Worm (Caenorhabditis elegans) whole organism, L4 larva: ENCODE measurements around the gene scl-9.

Source experiments
- D1046.2 ChIP-seq: fragments of 200-800 bp; sonication (Bioruptor generic); IDR thresholded peaks from 2 replicates; pipeline ENCODE4 v1.3.6; 2022; ENCODE audit warnings: missing genetic modification characterization, missing compliant biosample characterization
- F10B5.3 ChIP-seq: sonication (generic microtip); optimal IDR thresholded peaks from 2 replicates; lab custom pipeline; 2016; ENCODE audit warnings: mild to moderate bottlenecking, missing genetic modification characterization, missing compliant biosample characterization
- F44E2.7 ChIP-seq: fragments of 200-800 bp; sonication (Bioruptor generic); IDR thresholded peaks from 2 replicates; pipeline ENCODE4 v2.1.2; 2022; ENCODE audit warnings: missing genetic modification characterization, missing compliant biosample characterization
- T20F7.1 ChIP-seq: fragments of 200-800 bp; sonication (Bioruptor generic); optimal IDR thresholded peaks from 2 replicates; lab custom pipeline; 2018; ENCODE audit warnings: mild to moderate bottlenecking, missing genetic modification characterization, missing compliant biosample characterization
- Y5F2A.4 ChIP-seq: fragments of 200-800 bp; sonication (Bioruptor generic); optimal IDR thresholded peaks from 2 replicates; lab custom pipeline; 2018; ENCODE audit warnings: mild to moderate bottlenecking, missing genetic modification characterization, missing compliant biosample characterization
- aha-1 ChIP-seq: fragments of 150-350 bp; peaks from one replicate; lab custom pipeline; 2014; ENCODE audit warnings: missing biosample characterization, missing genetic modification characterization
- ama-1 ChIP-seq: fragments of 150-350 bp; optimal IDR thresholded peaks from 2 replicates; lab custom pipeline; 2014; ENCODE audit warnings: inconsistent platforms, mixed read lengths
- arid-1 ChIP-seq: fragments of 200-800 bp; sonication (Bioruptor generic); conservative IDR thresholded peaks from 2 replicates; pipeline ENCODE4 v1.3.6; 2022; ENCODE audit warnings: missing genetic modification reagents, missing genetic modification characterization, missing compliant biosample characterization
- ceh-20 ChIP-seq: fragments of 200-800 bp; sonication (Bioruptor generic); IDR thresholded peaks from 2 replicates; pipeline ENCODE4 v1.3.6; 2022; ENCODE audit warnings: missing genetic modification reagents, missing genetic modification characterization, missing compliant biosample characterization
- ceh-28 ChIP-seq: fragments of 150-350 bp; optimal IDR thresholded peaks from 2 replicates; lab custom pipeline; 2014; ENCODE audit warnings: missing biosample characterization, missing genetic modification reagents, missing genetic modification characterization
- ceh-82 ChIP-seq: sonication (generic microtip); optimal IDR thresholded peaks from 2 replicates; lab custom pipeline; 2017; ENCODE audit warnings: missing biosample characterization, missing genetic modification characterization
- cey-2 ChIP-seq: sonication (generic microtip); optimal IDR thresholded peaks from 3 replicates; lab custom pipeline; 2017; ENCODE audit warnings: missing genetic modification characterization, mild to moderate bottlenecking, missing compliant biosample characterization, antibody characterized with exemption, borderline replicate concordance; ENCODE audit not compliant: insufficient read depth
- ctbp-1 ChIP-seq: fragments of 200-800 bp; sonication (Bioruptor generic); IDR thresholded peaks from 2 replicates; pipeline ENCODE4 v1.3.6; 2022; ENCODE audit warnings: missing genetic modification reagents, missing genetic modification characterization, missing compliant biosample characterization
- daf-12 ChIP-seq: fragments of 150-350 bp; optimal IDR thresholded peaks from 2 replicates; lab custom pipeline; 2014; ENCODE audit warnings: missing biosample characterization, missing genetic modification reagents, missing genetic modification characterization
- daf-16 ChIP-seq, 3 experiments: sonication (generic microtip); optimal IDR thresholded peaks; 2 replicates each; lab custom pipeline; 2016 to 2017; ENCODE audit warnings: missing genetic modification characterization in 3 of 3, missing genetic modification reagents in 3 of 3, mild to moderate bottlenecking in 2 of 3, missing compliant biosample characterization in 2 of 3, missing biosample characterization in 1 of 3, moderate library complexity in 1 of 3
- daf-19 ChIP-seq: fragments of 200-800 bp; sonication (Bioruptor generic); conservative IDR thresholded peaks from 2 replicates; pipeline ENCODE4 v1.3.6; 2022; ENCODE audit warnings: missing genetic modification characterization, missing compliant biosample characterization
- daf-8 ChIP-seq: fragments of 200-800 bp; sonication (Bioruptor generic); IDR thresholded peaks from 2 replicates; pipeline ENCODE4 v1.3.6; 2022; ENCODE audit warnings: missing genetic modification characterization, missing compliant biosample characterization
- dmd-6 ChIP-seq: fragments of 200-800 bp; sonication (Bioruptor generic); IDR thresholded peaks from 2 replicates; pipeline ENCODE4 v1.3.6; 2022; ENCODE audit warnings: missing genetic modification reagents, missing genetic modification characterization, missing compliant biosample characterization
- dmd-8 ChIP-seq: fragments of 200-800 bp; sonication (Bioruptor generic); IDR thresholded peaks from 2 replicates; pipeline ENCODE4 v1.3.6; 2022; ENCODE audit warnings: missing genetic modification characterization, missing compliant biosample characterization
- dmd-9 ChIP-seq: fragments of 200-800 bp; sonication (Bioruptor generic); IDR thresholded peaks from 2 replicates; pipeline ENCODE4 v1.3.6; 2022; ENCODE audit warnings: missing genetic modification reagents, missing genetic modification characterization, missing compliant biosample characterization
- duxl-1 ChIP-seq: sonication (generic microtip); optimal IDR thresholded peaks from 2 replicates; lab custom pipeline; 2016; ENCODE audit warnings: mild to moderate bottlenecking, missing genetic modification characterization, moderate library complexity, missing compliant biosample characterization; ENCODE audit not compliant: poor library complexity
- dve-1 ChIP-seq: sonication (generic microtip); optimal IDR thresholded peaks from 2 replicates; lab custom pipeline; 2017; ENCODE audit warnings: antibody characterized with exemption, mild to moderate bottlenecking, missing genetic modification characterization, missing compliant biosample characterization; ENCODE audit not compliant: insufficient read depth
- egl-27 ChIP-seq: sonication (generic microtip); optimal IDR thresholded peaks from 3 replicates; lab custom pipeline; 2017; ENCODE audit warnings: missing biosample characterization, missing genetic modification reagents, missing genetic modification characterization
- egl-43 ChIP-seq: fragments of 200-800 bp; sonication (Bioruptor generic); IDR thresholded peaks from 2 replicates; pipeline ENCODE4 v1.3.6; 2022; ENCODE audit warnings: missing genetic modification reagents, missing genetic modification characterization, missing compliant biosample characterization
- fkh-10 ChIP-seq: fragments of 150-350 bp; optimal IDR thresholded peaks from 2 replicates; lab custom pipeline; 2014; ENCODE audit warnings: missing biosample characterization, missing genetic modification reagents, missing genetic modification characterization
- fos-1 ChIP-seq: fragments of 150-350 bp; optimal IDR thresholded peaks from 2 replicates; lab custom pipeline; 2014; ENCODE audit warnings: missing biosample characterization, missing genetic modification characterization
- hlh-11 ChIP-seq: fragments of 200-800 bp; sonication (Bioruptor generic); optimal IDR thresholded peaks from 2 replicates; lab custom pipeline; 2018; ENCODE audit warnings: mild to moderate bottlenecking, missing genetic modification characterization, missing compliant biosample characterization
- lin-29 ChIP-seq: fragments of 200-800 bp; sonication (Bioruptor generic); IDR thresholded peaks from 2 replicates; pipeline ENCODE4 v1.3.6; 2022; ENCODE audit warnings: missing genetic modification reagents, missing genetic modification characterization, missing compliant biosample characterization
- lin-38 ChIP-seq: fragments of 200-800 bp; sonication (Bioruptor generic); IDR thresholded peaks from 2 replicates; pipeline ENCODE4 v1.3.6; 2022; ENCODE audit warnings: missing genetic modification reagents, missing genetic modification characterization, missing compliant biosample characterization
- lin-39 ChIP-seq: fragments of 150-350 bp; optimal IDR thresholded peaks from 2 replicates; lab custom pipeline; 2014; ENCODE audit warnings: missing biosample characterization, missing genetic modification reagents, missing genetic modification characterization
- madf-5 ChIP-seq, 2 experiments: fragments of 200-800 bp; sonication (Bioruptor generic); IDR thresholded peaks; 2 replicates each; pipeline ENCODE4 v1.3.6; 2022; ENCODE audit warnings: missing compliant biosample characterization in 2 of 2, missing genetic modification characterization in 2 of 2
- nhr-102 ChIP-seq: sonication (generic microtip); optimal IDR thresholded peaks from 2 replicates; lab custom pipeline; 2016; ENCODE audit warnings: mild to moderate bottlenecking, missing genetic modification characterization, moderate library complexity, missing compliant biosample characterization
- nhr-11 ChIP-seq: fragments of 150-350 bp; optimal IDR thresholded peaks from 2 replicates; lab custom pipeline; 2014; ENCODE audit warnings: missing biosample characterization, missing genetic modification characterization
- nhr-111 ChIP-seq: fragments of 200-800 bp; sonication (Bioruptor generic); optimal IDR thresholded peaks from 2 replicates; lab custom pipeline; 2018; ENCODE audit warnings: mild to moderate bottlenecking, missing genetic modification characterization, missing compliant biosample characterization
- nhr-237 ChIP-seq: sonication (generic microtip); optimal IDR thresholded peaks from 2 replicates; lab custom pipeline; 2017; ENCODE audit warnings: missing biosample characterization, missing genetic modification characterization
- nhr-25 ChIP-seq: sonication (generic microtip); optimal IDR thresholded peaks from 2 replicates; lab custom pipeline; 2017; ENCODE audit warnings: missing genetic modification characterization, mild to moderate bottlenecking, missing compliant biosample characterization, antibody characterized with exemption, moderate library complexity, borderline replicate concordance; ENCODE audit not compliant: insufficient read depth
- nhr-41 ChIP-seq: fragments of 200-800 bp; sonication (Bioruptor generic); IDR thresholded peaks from 2 replicates; pipeline ENCODE4 v1.3.6; 2022; ENCODE audit warnings: missing genetic modification reagents, missing genetic modification characterization, missing compliant biosample characterization
- nhr-48 ChIP-seq: sonication (generic microtip); optimal IDR thresholded peaks from 2 replicates; lab custom pipeline; 2016; ENCODE audit warnings: mild to moderate bottlenecking, missing genetic modification characterization, missing compliant biosample characterization
- nhr-6 ChIP-seq: fragments of 150-350 bp; optimal IDR thresholded peaks from 2 replicates; lab custom pipeline; 2014; ENCODE audit warnings: missing biosample characterization, missing genetic modification characterization
- nhr-76 ChIP-seq: fragments of 150-350 bp; optimal IDR thresholded peaks from 2 replicates; lab custom pipeline; 2014; ENCODE audit warnings: missing biosample characterization, missing genetic modification characterization
- php-3 ChIP-seq: fragments of 200-800 bp; sonication (Bioruptor generic); IDR thresholded peaks from 2 replicates; pipeline ENCODE4 v1.3.6; 2022; ENCODE audit warnings: missing genetic modification reagents, missing genetic modification characterization, missing compliant biosample characterization
- pqm-1 ChIP-seq: sonication (generic microtip); optimal IDR thresholded peaks from 2 replicates; lab custom pipeline; 2017; ENCODE audit warnings: missing biosample characterization, missing genetic modification characterization
- saeg-2 ChIP-seq: fragments of 200-800 bp; sonication (Bioruptor generic); IDR thresholded peaks from 2 replicates; pipeline ENCODE4 v1.3.6; 2022; ENCODE audit warnings: missing genetic modification reagents, missing genetic modification characterization, missing compliant biosample characterization
- sdz-12 ChIP-seq: fragments of 200-800 bp; sonication (Bioruptor generic); optimal IDR thresholded peaks from 2 replicates; lab custom pipeline; 2018; ENCODE audit warnings: mild to moderate bottlenecking, missing genetic modification characterization, missing compliant biosample characterization
- set-16 ChIP-seq: fragments of 200-800 bp; sonication (Bioruptor generic); IDR thresholded peaks from 2 replicates; pipeline ENCODE4 v1.3.6; 2022; ENCODE audit warnings: missing genetic modification reagents, missing genetic modification characterization, missing compliant biosample characterization
- spr-1 ChIP-seq: sonication (generic microtip); optimal IDR thresholded peaks from 2 replicates; lab custom pipeline; 2016; ENCODE audit warnings: mild to moderate bottlenecking, missing genetic modification characterization, missing compliant biosample characterization
- unc-130 ChIP-seq: sonication (generic microtip); optimal IDR thresholded peaks from 2 replicates; lab custom pipeline; 2016; ENCODE audit warnings: missing genetic modification reagents, missing genetic modification characterization, missing compliant biosample characterization
- unc-39 ChIP-seq: sonication (generic microtip); optimal IDR thresholded peaks from 2 replicates; lab custom pipeline; 2017; ENCODE audit warnings: missing biosample characterization, missing genetic modification characterization
- zfp-2 ChIP-seq: sonication (generic microtip); optimal IDR thresholded peaks from 2 replicates; lab custom pipeline; 2016; ENCODE audit warnings: mild to moderate bottlenecking, missing genetic modification characterization, missing compliant biosample characterization
- zfp-3 ChIP-seq: fragments of 200-800 bp; sonication (Bioruptor generic); conservative IDR thresholded peaks from 2 replicates; pipeline ENCODE4 v1.3.6; 2022; ENCODE audit warnings: missing genetic modification reagents, missing genetic modification characterization, missing compliant biosample characterization
- zip-2 ChIP-seq: fragments of 150-350 bp; optimal IDR thresholded peaks from 2 replicates; lab custom pipeline; 2014; ENCODE audit warnings: missing biosample characterization, missing genetic modification characterization
- ztf-11 ChIP-seq: fragments of 150-350 bp; optimal IDR thresholded peaks from 2 replicates; lab custom pipeline; 2014; ENCODE audit warnings: missing biosample characterization, missing genetic modification characterization

Gene scl-9

DNA sequence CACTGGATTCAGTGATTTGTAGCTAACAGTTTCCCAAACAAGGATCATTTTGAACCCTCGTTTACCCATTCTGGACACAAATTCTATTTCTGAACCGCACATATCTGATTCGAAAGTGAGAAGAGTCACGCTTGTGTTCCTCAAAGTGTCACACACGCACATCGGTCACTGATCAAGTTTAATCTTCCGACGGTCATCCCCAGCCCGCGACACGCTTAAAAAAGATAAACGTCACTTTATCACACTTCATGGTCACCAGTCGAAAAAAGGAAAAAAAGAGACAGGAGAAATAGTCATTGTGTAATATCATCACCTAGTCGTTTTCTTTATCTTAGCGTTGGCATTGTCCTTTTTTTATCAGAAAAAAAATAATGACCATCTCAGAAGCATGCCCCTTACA is 30.7 kb downstream of the scl-9 start (continued):
- no peak for TF ChIP-seq nhr-102
- no peak for TF ChIP-seq D1046.2 (GFP tag; lab: Robert Waterston, UW)
- TF ChIP-seq unc-130 (GFP tag; lab: Kevin White, UChicago) = no peak
- TF ChIP-seq F44E2.7 (GFP tag; lab: Robert Waterston, UW) = no peak
- no peak for TF ChIP-seq dmd-9
- TF ChIP-seq dmd-8 = no peak
- no peak for TF ChIP-seq fkh-10 (GFP tag; lab: Kevin White, UChicago)
- no peak for TF ChIP-seq sdz-12 (GFP tag; lab: Kevin White, UChicago)
- TF ChIP-seq daf-19 (GFP tag; lab: Robert Waterston, UW) = no peak
- no peak for TF ChIP-seq arid-1 (GFP tag; lab: Robert Waterston, UW)
- TF ChIP-seq nhr-41 = no peak
- TF ChIP-seq ztf-11 = no peak
- no peak for TF ChIP-seq zip-2
- no peak for TF ChIP-seq lin-39 (tag; lab: Kevin White, UChicago)
- no peak for TF ChIP-seq nhr-11 (tag; lab: Kevin White, UChicago)
- TF ChIP-seq nhr-25 (tag; lab: Kevin White, UChicago) = peak; percentile 52
- no peak for TF ChIP-seq F10B5.3 (tag; lab: Kevin White, UChicago)
- no peak for TF ChIP-seq set-16 (GFP tag; lab: Robert Waterston, UW)
- no peak for TF ChIP-seq pqm-1 (tag; lab: Kevin White, UChicago)
- TF ChIP-seq ctbp-1 (GFP tag; lab: Robert Waterston, UW) = no peak
- TF ChIP-seq daf-8 (GFP tag; lab: Robert Waterston, UW) = no peak
- peak; percentile 28 for TF ChIP-seq cey-2 (tag; lab: Kevin White, UChicago)
- no peak for TF ChIP-seq lin-29
- no peak for TF ChIP-seq duxl-1 (tag; lab: Kevin White, UChicago)
- TF ChIP-seq saeg-2 (GFP tag; lab: Robert Waterston, UW) = no peak
- TF ChIP-seq daf-12 (tag; lab: Kevin White, UChicago) = no peak
- TF ChIP-seq unc-39 (tag; lab: Kevin White, UChicago) = no peak
- peak; percentile 79 for TF ChIP-seq nhr-48
- peak; percentile 87 for TF ChIP-seq aha-1 (tag; lab: Kevin White, UChicago)
- no peak for TF ChIP-seq zfp-2 (tag; lab: Kevin White, UChicago)
- TF ChIP-seq T20F7.1 (GFP tag; lab: Kevin White, UChicago) = no peak
- TF ChIP-seq nhr-76 (tag; lab: Kevin White, UChicago) = no peak
- TF ChIP-seq ceh-28 (tag; lab: Kevin White, UChicago) = no peak
- TF ChIP-seq nhr-237 (tag; lab: Kevin White, UChicago) = no peak
- no peak for TF ChIP-seq dve-1 (tag; lab: Kevin White, UChicago)
- TF ChIP-seq ceh-82 (tag; lab: Kevin White, UChicago) = no peak
- no peak for TF ChIP-seq lin-38 (GFP tag; lab: Robert Waterston, UW)
- TF ChIP-seq php-3 (GFP tag; lab: Robert Waterston, UW) = no peak
- TF ChIP-seq nhr-6 (tag; lab: Kevin White, UChicago) = no peak
- no peak for TF ChIP-seq nhr-111 (GFP tag; lab: Kevin White, UChicago)
- no peak for TF ChIP-seq egl-27
- TF ChIP-seq daf-16 (GFP tag; optimal IDR thresholded peaks at IDR 0.05; lab: Kevin White, UChicago) = no peak
- TF ChIP-seq daf-16 (tag; optimal IDR thresholded peaks at IDR 0.05; lab: Kevin White, UChicago) = no peak
- no peak for TF ChIP-seq madf-5 (GFP tag; IDR thresholded peaks at IDR 0.05; lab: Robert Waterston, UW)
- TF ChIP-seq dmd-6 (GFP tag; lab: Robert Waterston, UW) = peak; percentile 45
- no peak for TF ChIP-seq spr-1
- no peak; the same call in 1 of the 2 replicates for TF ChIP-seq ceh-20
- TF ChIP-seq fos-1 = no peak
- no peak for TF ChIP-seq zfp-3 (GFP tag; lab: Robert Waterston, UW)
- TF ChIP-seq Y5F2A.4 (GFP tag; lab: Kevin White, UChicago) = no peak
- TF ChIP-seq ama-1 (lab: Kevin White, UChicago) = no peak
- TF ChIP-seq egl-43 = no peak
- TF ChIP-seq hlh-11 = peak; percentile 83
